Worm (Caenorhabditis elegans) whole organism, young adult: ENCODE measurements around the gene T07A9.14.
A peak's percentile ranks its signal among the peaks of the same experiment; 100 is the strongest.

Source experiments
- B0019.2 ChIP-seq: fragments of 200-800 bp; sonication (Bioruptor generic); conservative IDR thresholded peaks from 2 replicates; pipeline ENCODE4 v1.3.6; 2022; ENCODE audit warnings: missing genetic modification reagents, missing genetic modification characterization, missing compliant biosample characterization
- B0336.3 ChIP-seq: fragments of 200-800 bp; sonication (Bioruptor generic); IDR thresholded peaks from 2 replicates; pipeline ENCODE4 v1.3.6; 2022; ENCODE audit warnings: missing genetic modification characterization, missing compliant biosample characterization
- C06A6.2 ChIP-seq: fragments of 200-800 bp; sonication (Bioruptor generic); conservative IDR thresholded peaks from 2 replicates; pipeline ENCODE4 v1.3.6; 2022; ENCODE audit warnings: missing genetic modification characterization, missing compliant biosample characterization
- F10E7.11 ChIP-seq: sonication (generic microtip); optimal IDR thresholded peaks from 2 replicates; lab custom pipeline; 2017; ENCODE audit warnings: mild to moderate bottlenecking, missing genetic modification characterization, moderate library complexity, missing compliant biosample characterization
- F39B2.1 ChIP-seq: fragments of 200-800 bp; sonication (Bioruptor generic); IDR thresholded peaks from 2 replicates; pipeline ENCODE4 v1.3.6; 2022; ENCODE audit warnings: missing genetic modification reagents, missing genetic modification characterization, missing compliant biosample characterization
- F49E8.2 ChIP-seq: sonication (generic microtip); optimal IDR thresholded peaks from 3 replicates; lab custom pipeline; 2017; ENCODE audit warnings: missing genetic modification characterization, mild to moderate bottlenecking, missing compliant biosample characterization, antibody characterized with exemption, moderate library complexity; ENCODE audit not compliant: insufficient read depth
- F55B11.4 ChIP-seq: sonication (generic microtip); optimal IDR thresholded peaks from 2 replicates; lab custom pipeline; 2016; ENCODE audit warnings: missing compliant biosample characterization, missing genetic modification characterization, borderline replicate concordance; ENCODE audit not compliant: insufficient read depth
- F57C9.4 ChIP-seq: sonication (generic microtip); optimal IDR thresholded peaks from 2 replicates; lab custom pipeline; 2017; ENCODE audit warnings: mild to moderate bottlenecking, missing genetic modification characterization, missing compliant biosample characterization
- T07F8.4 ChIP-seq: sonication (generic microtip); optimal IDR thresholded peaks from 2 replicates; lab custom pipeline; 2016; ENCODE audit warnings: mild to moderate bottlenecking, missing genetic modification characterization, moderate library complexity, missing compliant biosample characterization
- Y95B8A.8 ChIP-seq: fragments of 200-800 bp; sonication (Bioruptor generic); IDR thresholded peaks from 2 replicates; pipeline ENCODE4 v1.3.6; 2022; ENCODE audit warnings: missing genetic modification reagents, missing genetic modification characterization, missing compliant biosample characterization
- ZK185.1 ChIP-seq: sonication (generic microtip); optimal IDR thresholded peaks from 2 replicates; lab custom pipeline; 2016; ENCODE audit warnings: mild to moderate bottlenecking, missing genetic modification characterization, missing compliant biosample characterization; ENCODE audit not compliant: poor library complexity, severe bottlenecking
- ama-1 ChIP-seq, 3 experiments: fragments of 150-350 bp in 1 of 3; sonication (generic microtip) in 2 of 3; optimal IDR thresholded peaks; 2 replicates each; lab custom pipeline; 2014 to 2018; ENCODE audit warnings: missing biosample characterization in 2 of 3, missing genetic modification characterization in 2 of 3, missing genetic modification reagents in 2 of 3
- aptf-2 ChIP-seq: fragments of 200-800 bp; sonication (Bioruptor generic); conservative IDR thresholded peaks from 2 replicates; pipeline ENCODE4 v1.3.6; 2022; ENCODE audit warnings: missing genetic modification reagents, missing genetic modification characterization, missing compliant biosample characterization
- attf-3 ChIP-seq: fragments of 200-800 bp; sonication (Bioruptor generic); conservative IDR thresholded peaks from 2 replicates; pipeline ENCODE4 v1.3.6; 2022; ENCODE audit warnings: missing genetic modification reagents, missing genetic modification characterization, missing compliant biosample characterization
- attf-6 ChIP-seq: fragments of 200-800 bp; sonication (Bioruptor generic); IDR thresholded peaks from 2 replicates; pipeline ENCODE4 v1.3.6; 2022; ENCODE audit warnings: missing genetic modification reagents, missing genetic modification characterization, missing compliant biosample characterization
- ceh-100 ChIP-seq: fragments of 200-800 bp; sonication (Bioruptor generic); IDR thresholded peaks from 2 replicates; pipeline ENCODE4 v1.3.6; 2022; ENCODE audit warnings: missing genetic modification reagents, missing genetic modification characterization, missing compliant biosample characterization
- ceh-27 ChIP-seq: fragments of 200-800 bp; sonication (Bioruptor generic); optimal IDR thresholded peaks from 2 replicates; lab custom pipeline; 2018; ENCODE audit warnings: mild to moderate bottlenecking, missing genetic modification characterization, moderate library complexity, missing compliant biosample characterization
- ceh-79 ChIP-seq: sonication (generic microtip); optimal IDR thresholded peaks from 2 replicates; lab custom pipeline; 2017; ENCODE audit warnings: mild to moderate bottlenecking, missing genetic modification characterization, missing compliant biosample characterization
- chd-7 ChIP-seq: sonication (generic microtip); optimal IDR thresholded peaks from 2 replicates; lab custom pipeline; 2016; ENCODE audit warnings: mild to moderate bottlenecking, missing genetic modification characterization, moderate library complexity, missing compliant biosample characterization
- dox-1 ChIP-seq: fragments of 200-800 bp; sonication (Bioruptor generic); IDR thresholded peaks from 2 replicates; pipeline ENCODE4 v1.3.6; 2022; ENCODE audit warnings: missing genetic modification reagents, missing genetic modification characterization, missing compliant biosample characterization
- dpl-1 ChIP-seq: fragments of 150-350 bp; optimal IDR thresholded peaks from 2 replicates; lab custom pipeline; 2014; ENCODE audit warnings: missing biosample characterization, missing genetic modification reagents, missing genetic modification characterization
- efl-1 ChIP-seq: fragments of 150-350 bp; optimal IDR thresholded peaks from 2 replicates; lab custom pipeline; 2014; ENCODE audit warnings: missing biosample characterization, missing genetic modification reagents, missing genetic modification characterization
- egrh-3 ChIP-seq: fragments of 200-800 bp; sonication (Bioruptor generic); IDR thresholded peaks from 2 replicates; pipeline ENCODE4 v1.3.6; 2022; ENCODE audit warnings: missing genetic modification reagents, missing genetic modification characterization, missing compliant biosample characterization
- ets-4 ChIP-seq: fragments of 200-800 bp; sonication (Bioruptor generic); optimal IDR thresholded peaks from 2 replicates; lab custom pipeline; 2018; ENCODE audit warnings: mild to moderate bottlenecking, missing genetic modification characterization, missing compliant biosample characterization
- hlh-26 ChIP-seq: fragments of 200-800 bp; sonication (Bioruptor generic); conservative IDR thresholded peaks from 2 replicates; pipeline ENCODE4 v1.3.6; 2022; ENCODE audit warnings: missing genetic modification reagents, missing genetic modification characterization, missing compliant biosample characterization
- hmg-1.2 ChIP-seq: fragments of 200-800 bp; sonication (Bioruptor generic); IDR thresholded peaks from 2 replicates; pipeline ENCODE4 v1.3.6; 2022; ENCODE audit warnings: missing genetic modification reagents, missing genetic modification characterization, missing compliant biosample characterization
- hrde-1 ChIP-seq: sonication (generic microtip); optimal IDR thresholded peaks from 2 replicates; lab custom pipeline; 2016; ENCODE audit warnings: missing genetic modification characterization, mild to moderate bottlenecking, missing compliant biosample characterization, moderate library complexity, missing genotype, missing genetic modification reagents, borderline replicate concordance
- hsf-1 ChIP-seq: fragments of 200-800 bp; sonication (Bioruptor generic); IDR thresholded peaks from 2 replicates; pipeline ENCODE4 v1.3.6; 2022; ENCODE audit warnings: missing genetic modification reagents, missing genetic modification characterization, missing compliant biosample characterization
- lin-40 ChIP-seq: sonication (generic microtip); optimal IDR thresholded peaks from 2 replicates; lab custom pipeline; 2016; ENCODE audit warnings: missing genetic modification characterization, mild to moderate bottlenecking, missing compliant biosample characterization, missing genotype, missing genetic modification reagents
- lsy-27 ChIP-seq: sonication (generic microtip); optimal IDR thresholded peaks from 2 replicates; lab custom pipeline; 2017; ENCODE audit warnings: missing genetic modification characterization, mild to moderate bottlenecking, missing compliant biosample characterization, antibody characterized with exemption, missing genotype, borderline replicate concordance; ENCODE audit not compliant: insufficient read depth
- madf-3 ChIP-seq: fragments of 200-800 bp; sonication (Bioruptor generic); IDR thresholded peaks from 2 replicates; pipeline ENCODE4 v1.3.6; 2022; ENCODE audit warnings: missing genetic modification reagents, missing genetic modification characterization, missing compliant biosample characterization
- madf-6 ChIP-seq: fragments of 200-800 bp; sonication (Bioruptor generic); IDR thresholded peaks from 2 replicates; pipeline ENCODE4 v1.3.6; 2022; ENCODE audit warnings: missing genetic modification reagents, missing genetic modification characterization, missing compliant biosample characterization
- madf-8 ChIP-seq: fragments of 200-800 bp; sonication (Bioruptor generic); conservative IDR thresholded peaks from 2 replicates; pipeline ENCODE4 v1.3.6; 2022; ENCODE audit warnings: missing genetic modification reagents, missing genetic modification characterization, missing compliant biosample characterization
- mel-28 ChIP-seq: sonication (generic microtip); optimal IDR thresholded peaks from 2 replicates; lab custom pipeline; 2016; ENCODE audit warnings: borderline replicate concordance, mild to moderate bottlenecking, missing genetic modification characterization, missing compliant biosample characterization
- mes-4 ChIP-seq: sonication (generic microtip); optimal IDR thresholded peaks from 2 replicates; lab custom pipeline; 2016; ENCODE audit warnings: missing genotype, missing genetic modification characterization, missing compliant biosample characterization
- mxl-1 ChIP-seq: sonication (generic microtip); optimal IDR thresholded peaks from 2 replicates; lab custom pipeline; 2016; ENCODE audit warnings: missing genetic modification characterization, missing compliant biosample characterization
- nhr-179 ChIP-seq: sonication (generic microtip); optimal IDR thresholded peaks from 2 replicates; lab custom pipeline; 2016; ENCODE audit warnings: mild to moderate bottlenecking, missing genetic modification characterization, missing compliant biosample characterization
- rpc-1 ChIP-seq, 2 experiments: fragments of 150-350 bp in 1 of 2; sonication (generic microtip) in 1 of 2; optimal IDR thresholded peaks; 2 replicates each; lab custom pipeline; 2014 to 2018; ENCODE audit warnings: missing biosample characterization in 1 of 2, missing genetic modification characterization in 1 of 2, missing genetic modification reagents in 1 of 2, missing genotype in 1 of 2
- sdz-38 ChIP-seq: sonication (generic microtip); optimal IDR thresholded peaks from 2 replicates; lab custom pipeline; 2016; ENCODE audit warnings: missing genotype, missing genetic modification characterization, missing compliant biosample characterization
- snpc-1.1 ChIP-seq: sonication (generic microtip); optimal IDR thresholded peaks from 2 replicates; lab custom pipeline; 2017; ENCODE audit warnings: missing genetic modification characterization, mild to moderate bottlenecking, missing compliant biosample characterization, antibody characterized with exemption, moderate library complexity, missing genotype, missing genetic modification reagents; ENCODE audit not compliant: insufficient read depth
- snpc-4 ChIP-seq, 5 experiments: fragments of 150-350 bp in 1 of 5; sonication (generic microtip) in 4 of 5; optimal IDR thresholded peaks; 2 replicates each; lab custom pipeline; 2014 to 2018; ENCODE audit warnings: missing genetic modification characterization in 5 of 5, missing biosample characterization in 3 of 5, antibody characterized with exemption in 2 of 5, mild to moderate bottlenecking in 2 of 5, missing compliant biosample characterization in 2 of 5, missing genotype in 2 of 5, moderate library complexity in 2 of 5, missing genetic modification reagents in 1 of 5
- somi-1 ChIP-seq: fragments of 200-800 bp; sonication (Bioruptor generic); optimal IDR thresholded peaks from 2 replicates; lab custom pipeline; 2018; ENCODE audit warnings: mild to moderate bottlenecking, missing genetic modification characterization, missing compliant biosample characterization
- tlf-1 ChIP-seq: fragments of 200-800 bp; sonication (Bioruptor generic); optimal IDR thresholded peaks from 2 replicates; lab custom pipeline; 2018; ENCODE audit warnings: mild to moderate bottlenecking, missing genetic modification characterization, missing compliant biosample characterization
- unc-130 ChIP-seq: sonication (generic microtip); optimal IDR thresholded peaks from 2 replicates; lab custom pipeline; 2016; ENCODE audit warnings: missing genetic modification reagents, missing genetic modification characterization, missing compliant biosample characterization
- ztf-25 ChIP-seq: fragments of 200-800 bp; sonication (Bioruptor generic); IDR thresholded peaks from 2 replicates; pipeline ENCODE4 v1.3.6; 2022; ENCODE audit warnings: missing genetic modification reagents, missing genetic modification characterization, missing compliant biosample characterization
- ztf-3 ChIP-seq: fragments of 200-800 bp; sonication (Bioruptor generic); optimal IDR thresholded peaks from 2 replicates; lab custom pipeline; 2018; ENCODE audit warnings: mild to moderate bottlenecking, missing genetic modification characterization, missing compliant biosample characterization

Gene T07A9.14

ce11 chrIV:393409-393930 lies 7.0 kb downstream of the T07A9.14 start, which contains the start of the genes T07A9.15 and nog-1 (continued):
- TF ChIP-seq ama-1 (optimal IDR thresholded peaks at IDR 0.05; lab: Kevin White, UChicago) (no peak), ama-1 (GFP tag; optimal IDR thresholded peaks at IDR 0.05; lab: Kevin White, UChicago) (no peak), nhr-179 (tag; lab: Kevin White, UChicago) (no peak), dpl-1 (GFP tag; lab: Kevin White, UChicago) (no peak), B0019.2 (no peak), attf-3 (GFP tag; lab: Robert Waterston, UW) (no peak), C06A6.2 (GFP tag; lab: Robert Waterston, UW) (no peak), somi-1 (GFP tag; lab: Kevin White, UChicago) (no peak), mel-28 (tag; lab: Kevin White, UChicago) (no peak), hmg-1.2 (GFP tag; lab: Robert Waterston, UW) (no peak; the same call in 1 of the 2 replicates), hsf-1 (GFP tag; lab: Robert Waterston, UW) (no peak), ets-4 (GFP tag; lab: Kevin White, UChicago) (no peak), ceh-100 (GFP tag; lab: Robert Waterston, UW) (0 out of 2 replicates have a peak, but pooled peaks have one; percentile 38), F10E7.11 (no peak), lin-40 (tag; lab: Kevin White, UChicago) (peak; percentile 45), madf-6 (GFP tag; lab: Robert Waterston, UW) (0 out of 2 replicates have a peak, but pooled peaks have one; percentile 33), F49E8.2 (tag; lab: Kevin White, UChicago) (peak; percentile 63), attf-6 (GFP tag; lab: Robert Waterston, UW) (no peak), hlh-26 (no peak), snpc-1.1 (no peak), efl-1 (peak; percentile 24), F57C9.4 (tag; lab: Kevin White, UChicago) (no peak), chd-7 (tag; lab: Kevin White, UChicago) (no peak), madf-8 (no peak), ceh-79 (tag; lab: Kevin White, UChicago) (no peak), ztf-25 (no peak), ceh-27 (GFP tag; lab: Kevin White, UChicago) (peak; percentile 53), T07F8.4 (tag; lab: Kevin White, UChicago) (no peak), aptf-2 (GFP tag; lab: Robert Waterston, UW) (no peak), B0336.3 (no peak), F55B11.4 (tag; lab: Kevin White, UChicago) (no peak), mes-4 (tag; lab: Kevin White, UChicago) (no peak), egrh-3 (GFP tag; lab: Robert Waterston, UW) (no peak), mxl-1 (tag; lab: Kevin White, UChicago) (no peak), ztf-3 (no peak), unc-130 (no peak), madf-3 (GFP tag; lab: Robert Waterston, UW) (no peak), Y95B8A.8 (GFP tag; lab: Robert Waterston, UW) (no peak), lsy-27 (tag; lab: Kevin White, UChicago) (no peak), sdz-38 (tag; lab: Kevin White, UChicago) (no peak), ZK185.1 (tag; lab: Kevin White, UChicago) (no peak), snpc-4 (GFP tag; optimal IDR thresholded peaks at IDR 0.05; lab: Kevin White, UChicago) (no peak), snpc-4 (tag; optimal IDR thresholded peaks at IDR 0.05; lab: Kevin White, UChicago) (peak in 3 of 4 experiments; percentile 21 to 49 (median 26)), F39B2.1 (GFP tag; lab: Robert Waterston, UW) (no peak), hrde-1 (tag; lab: Kevin White, UChicago) (no peak), tlf-1 (GFP tag; lab: Kevin White, UChicago) (no peak), dox-1 (GFP tag; lab: Robert Waterston, UW) (no peak), rpc-1 (optimal IDR thresholded peaks at IDR 0.05; lab: Kevin White, UChicago) (no peak), rpc-1 (tag; optimal IDR thresholded peaks at IDR 0.05; lab: Kevin White, UChicago) (no peak)
